Worm (Caenorhabditis elegans) whole organism, late embryonic: ENCODE measurements around the gene cpsf-1.

Experiments used
- C38D4.7 ChIP-seq: fragments of 200-800 bp; sonication (Bioruptor generic); optimal IDR thresholded peaks from 2 replicates; lab custom pipeline; 2018; ENCODE audit warnings: mild to moderate bottlenecking, missing genetic modification characterization, moderate library complexity, missing compliant biosample characterization
- F13H6.1 ChIP-seq: sonication (generic microtip); optimal IDR thresholded peaks from 2 replicates; lab custom pipeline; 2016; ENCODE audit warnings: missing genetic modification characterization, missing compliant biosample characterization
- ahr-1 ChIP-seq: sonication (generic microtip); optimal IDR thresholded peaks from 2 replicates; lab custom pipeline; 2016; ENCODE audit warnings: missing genetic modification characterization, missing compliant biosample characterization
- ama-1 ChIP-seq: fragments of 150-350 bp; optimal IDR thresholded peaks from 2 replicates; lab custom pipeline; 2014
- ceh-14 ChIP-seq: sonication (generic microtip); optimal IDR thresholded peaks from 2 replicates; lab custom pipeline; 2016; ENCODE audit warnings: missing genotype, missing genetic modification characterization, missing compliant biosample characterization
- ceh-19 ChIP-seq: fragments of 200-800 bp; sonication (Bioruptor generic); optimal IDR thresholded peaks from 2 replicates; lab custom pipeline; 2018; ENCODE audit warnings: mild to moderate bottlenecking, missing genetic modification characterization, missing compliant biosample characterization
- ceh-2 ChIP-seq: sonication (generic microtip); optimal IDR thresholded peaks from 2 replicates; lab custom pipeline; 2016; ENCODE audit warnings: missing genotype, missing genetic modification characterization, missing compliant biosample characterization
- ceh-24 ChIP-seq: sonication (generic microtip); optimal IDR thresholded peaks from 2 replicates; lab custom pipeline; 2016; ENCODE audit warnings: mild to moderate bottlenecking, missing genetic modification characterization, missing compliant biosample characterization
- ceh-30 ChIP-seq: fragments of 150-350 bp; optimal IDR thresholded peaks from 2 replicates; lab custom pipeline; 2014; ENCODE audit warnings: missing biosample characterization, missing genetic modification characterization
- ceh-45 ChIP-seq: fragments of 200-800 bp; sonication (Bioruptor generic); IDR thresholded peaks from 2 replicates; pipeline ENCODE4 v1.3.6; 2022; ENCODE audit warnings: missing genetic modification reagents, missing genetic modification characterization, missing compliant biosample characterization
- ceh-48 ChIP-seq: sonication (generic microtip); optimal IDR thresholded peaks from 2 replicates; lab custom pipeline; 2016; ENCODE audit warnings: missing genetic modification characterization, inconsistent platforms, missing compliant biosample characterization
- che-1 ChIP-seq: sonication (generic microtip); optimal IDR thresholded peaks from 2 replicates; lab custom pipeline; 2016; ENCODE audit warnings: mild to moderate bottlenecking, missing genetic modification characterization, missing compliant biosample characterization
- elt-4 ChIP-seq: sonication (generic microtip); optimal IDR thresholded peaks from 2 replicates; lab custom pipeline; 2016; ENCODE audit warnings: missing genetic modification characterization, missing compliant biosample characterization
- ets-4 ChIP-seq: sonication (generic microtip); optimal IDR thresholded peaks from 2 replicates; lab custom pipeline; 2016; ENCODE audit warnings: missing genetic modification characterization, missing compliant biosample characterization
- eyg-1 ChIP-seq: sonication (generic microtip); optimal IDR thresholded peaks from 2 replicates; lab custom pipeline; 2016; ENCODE audit warnings: missing genotype, missing genetic modification characterization, missing compliant biosample characterization
- gmeb-2 ChIP-seq: sonication (generic microtip); optimal IDR thresholded peaks from 2 replicates; lab custom pipeline; 2016; ENCODE audit warnings: missing genetic modification characterization, inconsistent platforms, missing compliant biosample characterization
- hlh-13 ChIP-seq: fragments of 200-800 bp; sonication (Bioruptor generic); optimal IDR thresholded peaks from 2 replicates; lab custom pipeline; 2018; ENCODE audit warnings: mild to moderate bottlenecking, missing genetic modification characterization, missing compliant biosample characterization
- lim-6 ChIP-seq: sonication (generic microtip); optimal IDR thresholded peaks from 2 replicates; lab custom pipeline; 2016; ENCODE audit warnings: missing genetic modification characterization, missing compliant biosample characterization
- lin-11 ChIP-seq: fragments of 200-800 bp; sonication (Bioruptor generic); optimal IDR thresholded peaks from 2 replicates; lab custom pipeline; 2018; ENCODE audit warnings: mild to moderate bottlenecking, missing genetic modification characterization, missing compliant biosample characterization
- mec-3 ChIP-seq: sonication (generic microtip); optimal IDR thresholded peaks from 2 replicates; lab custom pipeline; 2016; ENCODE audit warnings: borderline replicate concordance, missing genetic modification characterization, missing compliant biosample characterization
- nfya-1 ChIP-seq: sonication (generic microtip); optimal IDR thresholded peaks from 2 replicates; lab custom pipeline; 2017; ENCODE audit warnings: missing genetic modification characterization, mild to moderate bottlenecking, missing compliant biosample characterization, antibody characterized with exemption, moderate library complexity
- npax-4 ChIP-seq: sonication (generic microtip); optimal IDR thresholded peaks from 2 replicates; lab custom pipeline; 2016; ENCODE audit warnings: missing genetic modification characterization, missing compliant biosample characterization
- pat-9 ChIP-seq: fragments of 200-800 bp; sonication (Bioruptor generic); optimal IDR thresholded peaks from 2 replicates; lab custom pipeline; 2018; ENCODE audit warnings: mild to moderate bottlenecking, missing genetic modification characterization, moderate library complexity, missing compliant biosample characterization
- pax-1 ChIP-seq: fragments of 150-350 bp; optimal IDR thresholded peaks from 2 replicates; lab custom pipeline; 2014; ENCODE audit warnings: missing biosample characterization, missing genetic modification characterization
- rnt-1 ChIP-seq: sonication (generic microtip); optimal IDR thresholded peaks from 2 replicates; lab custom pipeline; 2016; ENCODE audit warnings: missing genetic modification characterization, missing compliant biosample characterization
- sox-2 ChIP-seq: fragments of 200-800 bp; sonication (Bioruptor generic); IDR thresholded peaks from 2 replicates; pipeline ENCODE4 v1.3.6; 2022; ENCODE audit warnings: missing genetic modification reagents, missing genetic modification characterization, missing compliant biosample characterization
- sox-4 ChIP-seq: sonication (generic microtip); optimal IDR thresholded peaks from 2 replicates; lab custom pipeline; 2017; ENCODE audit warnings: mild to moderate bottlenecking, missing genetic modification characterization, inconsistent platforms, missing compliant biosample characterization
- tbx-7 ChIP-seq: sonication (generic microtip); optimal IDR thresholded peaks from 2 replicates; lab custom pipeline; 2016; ENCODE audit warnings: missing genotype, missing genetic modification characterization, missing compliant biosample characterization

The cpsf-1 gene

DNA sequence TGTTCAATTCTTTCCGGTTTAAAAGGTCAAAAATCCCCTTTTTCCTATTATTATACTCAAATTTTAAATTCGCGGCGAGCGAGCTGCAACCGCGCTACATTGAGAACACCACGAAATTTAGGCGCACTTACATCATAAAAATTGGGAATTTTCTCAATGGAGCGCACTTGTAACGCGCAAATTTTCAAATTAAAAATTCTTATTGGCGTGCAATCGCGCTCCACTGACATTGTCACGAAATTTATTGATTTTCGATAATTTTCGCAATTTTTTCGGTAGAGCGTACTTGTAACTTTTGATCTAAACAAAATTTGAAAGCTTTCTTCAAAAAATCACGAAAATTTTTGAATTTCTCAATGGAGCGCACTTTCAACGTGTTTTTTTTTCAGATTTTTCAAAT lies 69.5 kb downstream of the cpsf-1 start, which contains the start of gene ulp-3:
ulp-3 (plus strand) TSS at position 388 of the 400 bp plus-strand sequence.
- no peak for TF ChIP-seq rnt-1 (tag; lab: Kevin White, UChicago)
- TF ChIP-seq che-1, result no peak
- TF ChIP-seq ceh-2, result no peak
- TF ChIP-seq ceh-30 (tag; lab: Kevin White, UChicago), result no peak
- TF ChIP-seq ama-1 (lab: Kevin White, UChicago), result no peak
- no peak for TF ChIP-seq pat-9 (tag; lab: Kevin White, UChicago)
- no peak for TF ChIP-seq elt-4 (tag; lab: Kevin White, UChicago)
- no peak for TF ChIP-seq sox-4 (tag; lab: Kevin White, UChicago)
- TF ChIP-seq ceh-24 (tag; lab: Kevin White, UChicago), result no peak
- TF ChIP-seq gmeb-2, result no peak
- TF ChIP-seq lim-6 (tag; lab: Kevin White, UChicago), result no peak

ce11 chrIV:1959554-1959953 lies 73.2 kb downstream of the cpsf-1 start, which contains the start of gene tdpo-1:
Gene tdpo-1 (plus strand): TSS chrIV:1959854.
- TF ChIP-seq pax-1 (tag; lab: Kevin White, UChicago) (no peak), mec-3 (tag; lab: Kevin White, UChicago) (no peak), ceh-19 (GFP tag; lab: Kevin White, UChicago) (no peak), nfya-1 (tag; lab: Kevin White, UChicago) (no peak), ceh-48 (tag; lab: Kevin White, UChicago) (no peak), hlh-13 (GFP tag; lab: Kevin White, UChicago) (no peak), ceh-45 (GFP tag; lab: Robert Waterston, UW) (no peak), C38D4.7 (no peak), lin-11 (tag; lab: Kevin White, UChicago) (no peak), che-1 (no peak), F13H6.1 (tag; lab: Kevin White, UChicago) (no peak), tbx-7 (tag; lab: Kevin White, UChicago) (no peak), ahr-1 (tag; lab: Kevin White, UChicago) (no peak), ceh-14 (tag; lab: Kevin White, UChicago) (no peak), elt-4 (tag; lab: Kevin White, UChicago) (no peak), npax-4 (tag; lab: Kevin White, UChicago) (no peak), sox-2 (GFP tag; lab: Robert Waterston, UW) (no peak), ets-4 (tag; lab: Kevin White, UChicago) (no peak), eyg-1 (no peak)
